Worm (Caenorhabditis elegans): Measurements from ENCODE around the gene F41C3.8.

The F41C3.8 gene

ce11 chrII:4696055-4696454 is 19.8 kb upstream of the F41C3.8 start:
- no peak for TF ChIP-seq ceh-39 (tag; optimal IDR thresholded peaks at IDR 0.05)
- TF ChIP-seq flh-1 (GFP tag; optimal IDR thresholded peaks at IDR 0.05) = no peak
- TF ChIP-seq lin-13 (tag; optimal IDR thresholded peaks at IDR 0.05) = no peak
- no peak for TF ChIP-seq sptf-1 (tag; optimal IDR thresholded peaks at IDR 0.05)
- TF ChIP-seq lin-32 (GFP tag; optimal IDR thresholded peaks at IDR 0.05) = no peak
- no peak for TF ChIP-seq unc-62 (GFP tag; optimal IDR thresholded peaks at IDR 0.05)

ce11 chrII:4698266-4698771 is 17.5 kb upstream of the F41C3.8 start, which contains the start of the genes rpn-5 and scc-1:
Gene rpn-5 (minus strand): TSS chrII:4698427.
Gene scc-1 (plus strand): TSS chrII:4698721.
- TF ChIP-seq nhr-2 (tag; optimal IDR thresholded peaks at IDR 0.05) (no peak), mab-5 (tag; optimal IDR thresholded peaks at IDR 0.05) (no peak), sem-2 (GFP tag; optimal IDR thresholded peaks at IDR 0.05) (no peak), hlh-1 (tag; optimal IDR thresholded peaks at IDR 0.05) (peak; percentile 43), unc-39 (tag; optimal IDR thresholded peaks at IDR 0.05) (no peak), nhr-12 (tag; optimal IDR thresholded peaks at IDR 0.05) (no peak), blmp-1 (tag; optimal IDR thresholded peaks at IDR 0.05) (no peak), zip-8 (tag; optimal IDR thresholded peaks at IDR 0.05) (no peak), elt-3 (tag; optimal IDR thresholded peaks at IDR 0.05) (no peak), nhr-28 (tag; optimal IDR thresholded peaks at IDR 0.05) (no peak), flh-1 (GFP tag; optimal IDR thresholded peaks at IDR 0.05) (no peak), nhr-237 (tag; optimal IDR thresholded peaks at IDR 0.05) (peak; percentile 71), ceh-39 (tag; optimal IDR thresholded peaks at IDR 0.05) (peak; percentile 55), sptf-1 (tag; optimal IDR thresholded peaks at IDR 0.05) (peak; percentile 8), tbx-8 (GFP tag; optimal IDR thresholded peaks at IDR 0.05) (no peak), elt-1 (tag; optimal IDR thresholded peaks at IDR 0.05; ENCODE audit: borderline replicate concordance, insufficient read depth) (no peak), lin-13 (tag; optimal IDR thresholded peaks at IDR 0.05) (peak; percentile 42), pha-4 (tag; optimal IDR thresholded peaks at IDR 0.05) (peak; percentile 85), mls-2 (tag; optimal IDR thresholded peaks at IDR 0.05) (no peak), lsy-2 (tag; optimal IDR thresholded peaks at IDR 0.05) (peak; percentile 99), mep-1 (tag; optimal IDR thresholded peaks at IDR 0.05) (peak; percentile 55), unc-120 (tag; optimal IDR thresholded peaks at IDR 0.05; ENCODE audit: poor library complexity, severe bottlenecking) (no peak), drap-1 (GFP tag; optimal IDR thresholded peaks at IDR 0.05) (no peak), lin-32 (GFP tag; optimal IDR thresholded peaks at IDR 0.05) (no peak), ztf-11 (tag; optimal IDR thresholded peaks at IDR 0.05) (no peak), M03D4.4 (tag; optimal IDR thresholded peaks at IDR 0.05) (no peak), snpc-4 (tag; optimal IDR thresholded peaks at IDR 0.05) (no peak), bed-3 (GFP tag; optimal IDR thresholded peaks at IDR 0.05) (no peak), cnd-1 (tag; optimal IDR thresholded peaks at IDR 0.05) (no peak), ceh-43 (GFP tag; optimal IDR thresholded peaks at IDR 0.05) (no peak), unc-62 (GFP tag; optimal IDR thresholded peaks at IDR 0.05) (peak; percentile 88), nhr-76 (tag; optimal IDR thresholded peaks at IDR 0.05) (no peak), ceh-83 (GFP tag; optimal IDR thresholded peaks at IDR 0.05) (no peak), ham-2 (GFP tag; optimal IDR thresholded peaks at IDR 0.05) (no peak), ces-1 (GFP tag; optimal IDR thresholded peaks at IDR 0.05) (peak; percentile 80)

- TF ChIP-seq sptf-1 (tag; optimal IDR thresholded peaks at IDR 0.05) = peak; percentile 87
- TF ChIP-seq ceh-43 (GFP tag; optimal IDR thresholded peaks at IDR 0.05) = peak; percentile 66
- peak; percentile 67 for TF ChIP-seq lsy-2 (tag; optimal IDR thresholded peaks at IDR 0.05)
- peak; percentile 77 for TF ChIP-seq mls-2 (tag; optimal IDR thresholded peaks at IDR 0.05)
- TF ChIP-seq unc-120 (tag; optimal IDR thresholded peaks at IDR 0.05; ENCODE audit: poor library complexity, severe bottlenecking) = peak; percentile 68
- TF ChIP-seq lin-13 (tag; optimal IDR thresholded peaks at IDR 0.05) = peak; percentile 12
- TF ChIP-seq nhr-237 (tag; optimal IDR thresholded peaks at IDR 0.05) = peak; percentile 60
- TF ChIP-seq ham-2 (GFP tag; optimal IDR thresholded peaks at IDR 0.05) = peak; percentile 48
- peak; percentile 68 for TF ChIP-seq drap-1 (GFP tag; optimal IDR thresholded peaks at IDR 0.05)
- peak; percentile 6 for TF ChIP-seq hlh-1 (tag; optimal IDR thresholded peaks at IDR 0.05)
- TF ChIP-seq ces-1 (GFP tag; optimal IDR thresholded peaks at IDR 0.05) = peak; percentile 48
- peak; percentile 6 for TF ChIP-seq elt-1 (tag; optimal IDR thresholded peaks at IDR 0.05; ENCODE audit: borderline replicate concordance, insufficient read depth)
- TF ChIP-seq M03D4.4 (tag; optimal IDR thresholded peaks at IDR 0.05) = peak; percentile 57
- TF ChIP-seq ztf-11 (tag; optimal IDR thresholded peaks at IDR 0.05) = peak; percentile 29
- TF ChIP-seq cnd-1 (tag; optimal IDR thresholded peaks at IDR 0.05) = peak; percentile 48
- peak; percentile 70 for TF ChIP-seq mep-1 (tag; optimal IDR thresholded peaks at IDR 0.05)
These were observed 14.2 kb upstream of the F41C3.8 start, which contains the start of gene unc-85 for ce11 chrII:4701482-4702119. Gene unc-85 (plus strand): TSS chrII:4702069.

Measured in whole organism, mixed stage, embryonic.